Fruit fly (Drosophila melanogaster): Measurements from ENCODE around the gene Hsc70-1.

Gene Hsc70-1

dm6 chr3L:13993742-13994719, 20.2 kb downstream of the Hsc70-1 start, which contains the start of gene CtsK1 (continued):
- TF ChIP-seq Fer2 (tag; optimal IDR thresholded peaks at IDR 0.05) = no peak
- TF ChIP-seq Hmx (GFP tag; optimal IDR thresholded peaks at IDR 0.05) = no peak
- no peak for TF ChIP-seq CG15514 (GFP tag; optimal IDR thresholded peaks at IDR 0.05)
- 0 out of 2 replicates have a peak, but pooled peaks have one; percentile 4 for TF ChIP-seq dati (GFP tag; IDR thresholded peaks at IDR 0.05)
- peak in 1 of 2 experiments; percentile 29 for TF ChIP-seq bsh (GFP tag; optimal IDR thresholded peaks at IDR 0.05)
- TF ChIP-seq sr (GFP tag; IDR thresholded peaks at IDR 0.05) = no peak
- no peak for TF ChIP-seq ERR (GFP tag; optimal IDR thresholded peaks at IDR 0.05)
- no peak for TF ChIP-seq Jarid2 (GFP tag; optimal IDR thresholded peaks at IDR 0.05)
- no peak for TF ChIP-seq grn (GFP tag; optimal IDR thresholded peaks at IDR 0.05)
- 0 out of 2 replicates have a peak, but pooled peaks have one; percentile 34 for TF ChIP-seq HLH3B (GFP tag; IDR thresholded peaks at IDR 0.05)
- TF ChIP-seq gt (GFP tag; IDR thresholded peaks at IDR 0.05) = no peak
- TF ChIP-seq aop (GFP tag; IDR thresholded peaks at IDR 0.05) = no peak
- no peak for TF ChIP-seq Fer1 (GFP tag; optimal IDR thresholded peaks at IDR 0.05)
- TF ChIP-seq cwo (GFP tag; optimal IDR thresholded peaks at IDR 0.05) = no peak
- no peak for TF ChIP-seq fd64A (GFP tag; optimal IDR thresholded peaks at IDR 0.05)
- no peak for TF ChIP-seq Elba2 (GFP tag; optimal IDR thresholded peaks at IDR 0.05)
- 0 out of 2 replicates have a peak, but pooled peaks have one; percentile 25 for TF ChIP-seq CG10366 (GFP tag; IDR thresholded peaks at IDR 0.05)
- no peak for TF ChIP-seq Hand (GFP tag; optimal IDR thresholded peaks at IDR 0.05)
- no peak for TF ChIP-seq CG7372 (GFP tag; IDR thresholded peaks at IDR 0.05)
- no peak for TF ChIP-seq CG10209 (GFP tag; optimal IDR thresholded peaks at IDR 0.05)
- TF ChIP-seq TFAM (GFP tag; optimal IDR thresholded peaks at IDR 0.05) = no peak
- TF ChIP-seq CG11093 (GFP tag; IDR thresholded peaks at IDR 0.05) = no peak
- peak; percentile 76 for TF ChIP-seq Scr (GFP tag; IDR thresholded peaks at IDR 0.05; ENCODE audit: partially characterized antibody)
- TF ChIP-seq D (optimal IDR thresholded peaks at IDR 0.05) = no peak
- no peak for TF ChIP-seq D (GFP tag; optimal IDR thresholded peaks at IDR 0.05)
- peak; percentile 44 for TF ChIP-seq CG7839 (tag; optimal IDR thresholded peaks at IDR 0.05)
- peak; percentile 33 for TF ChIP-seq CG17829 (tag; optimal IDR thresholded peaks at IDR 0.05)
- no peak for TF ChIP-seq her (GFP tag; optimal IDR thresholded peaks at IDR 0.05)
- TF ChIP-seq BEAF-32 (GFP tag; optimal IDR thresholded peaks at IDR 0.05) = peak; percentile 77
- TF ChIP-seq bab2 (GFP tag; optimal IDR thresholded peaks at IDR 0.05) = no peak
- TF ChIP-seq crc (GFP tag; optimal IDR thresholded peaks at IDR 0.05) = no peak
- TF ChIP-seq CG32767 (GFP tag; IDR thresholded peaks at IDR 0.05) = no peak
- no peak for TF ChIP-seq HLH54F (GFP tag; optimal IDR thresholded peaks at IDR 0.05)
- no peak for TF ChIP-seq Ets65A (GFP tag)
- no peak for TF ChIP-seq Spps (tag; optimal IDR thresholded peaks at IDR 0.05)
- no peak for TF ChIP-seq disco-r (GFP tag; optimal IDR thresholded peaks at IDR 0.05)
- TF ChIP-seq pzg (GFP tag; optimal IDR thresholded peaks at IDR 0.05) = peak; percentile 40
- peak; percentile 29 for TF ChIP-seq phol (tag; optimal IDR thresholded peaks at IDR 0.05)
- no peak for TF ChIP-seq tll (GFP tag; optimal IDR thresholded peaks at IDR 0.05)
- TF ChIP-seq cad (GFP tag; optimal IDR thresholded peaks at IDR 0.05) = no peak
- no peak for TF ChIP-seq Rx (GFP tag; IDR thresholded peaks at IDR 0.05)
- TF ChIP-seq Dll (GFP tag; IDR thresholded peaks at IDR 0.05; ENCODE audit: partially characterized antibody) = peak; percentile 90
- TF ChIP-seq Deaf1 (tag; optimal IDR thresholded peaks at IDR 0.05) = no peak
- no peak for TF ChIP-seq CG9609 (GFP tag; optimal IDR thresholded peaks at IDR 0.05)
- no peak for TF ChIP-seq CG4424 (GFP tag; optimal IDR thresholded peaks at IDR 0.05)
- no peak for TF ChIP-seq CG33213 (GFP tag; optimal IDR thresholded peaks at IDR 0.05)
- no peak for TF ChIP-seq CG13296 (GFP tag; optimal IDR thresholded peaks at IDR 0.05)
- no peak for TF ChIP-seq CG15011 (GFP tag; optimal IDR thresholded peaks at IDR 0.05)
- TF ChIP-seq Sox100B (GFP tag; optimal IDR thresholded peaks at IDR 0.05) = peak; percentile 24

Data from whole organism, embryonic.